Worm (Caenorhabditis elegans) whole organism, L4/young adult: ENCODE results near the gene fmil-1.

Experiments used
- W03F9.2 ChIP-seq: fragments of 150-350 bp; optimal IDR thresholded peaks from 2 replicates; lab custom pipeline; 2014; ENCODE audit warnings: missing biosample characterization, missing genetic modification characterization
- dao-5 ChIP-seq: sonication (generic microtip); optimal IDR thresholded peaks from 2 replicates; lab custom pipeline; 2016; ENCODE audit warnings: missing genotype, missing genetic modification characterization, moderate library complexity, missing compliant biosample characterization
- him-1 ChIP-seq: sonication (generic microtip); optimal IDR thresholded peaks from 2 replicates; lab custom pipeline; 2016; ENCODE audit warnings: missing genotype, missing genetic modification reagents, missing genetic modification characterization, missing compliant biosample characterization

The fmil-1 gene

DNA sequence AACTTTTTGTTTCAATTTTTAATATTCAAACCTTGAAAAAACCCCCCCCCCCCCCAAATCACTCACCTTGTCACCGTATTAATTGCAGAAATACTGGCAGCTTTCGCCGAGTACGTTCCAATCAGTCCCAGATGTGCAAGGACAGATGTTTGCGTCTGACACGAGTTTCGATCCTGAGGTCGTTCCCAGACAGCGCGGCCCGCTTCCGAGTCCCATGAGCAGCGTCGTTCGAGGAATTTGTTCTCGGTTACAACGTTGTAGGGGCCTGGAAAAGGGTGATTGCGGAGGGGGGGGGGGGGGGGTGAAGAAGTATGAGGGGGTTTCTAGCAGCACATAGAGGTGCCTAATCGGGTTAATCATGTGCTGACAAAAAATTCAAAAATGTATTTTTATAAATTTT is 5.6 kb downstream of the fmil-1 start:
- TF ChIP-seq dao-5 (no peak), W03F9.2 (tag; lab: Kevin White, UChicago) (no peak), him-1 (tag; lab: Kevin White, UChicago) (no peak)

DNA sequence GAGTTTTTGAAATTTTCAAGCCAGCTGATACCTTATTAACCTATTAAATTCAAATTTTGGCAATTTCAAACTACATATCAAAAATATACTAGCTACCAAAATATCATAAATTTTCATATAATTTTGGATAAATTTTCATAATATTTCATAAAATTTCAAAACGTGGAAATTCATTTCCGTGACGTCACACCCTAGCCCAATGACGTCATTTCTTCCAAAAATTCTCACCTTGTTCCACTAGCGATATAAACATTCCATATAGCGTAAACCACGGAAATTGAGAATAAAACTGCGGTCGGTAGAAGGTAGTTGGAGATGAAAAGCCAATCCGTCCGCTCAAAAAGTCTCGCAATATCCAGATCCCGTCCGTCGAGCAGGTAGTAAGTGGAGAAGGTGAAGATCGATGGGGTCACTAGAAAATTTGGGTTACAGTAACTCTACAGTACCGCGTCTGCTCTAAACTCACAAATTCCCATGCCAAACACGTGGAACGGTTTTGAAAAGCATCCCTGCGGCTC is 7.3 kb downstream of the fmil-1 start:
- TF ChIP-seq W03F9.2 (tag; lab: Kevin White, UChicago) (no peak), him-1 (tag; lab: Kevin White, UChicago) (no peak), dao-5 (no peak)

DNA sequence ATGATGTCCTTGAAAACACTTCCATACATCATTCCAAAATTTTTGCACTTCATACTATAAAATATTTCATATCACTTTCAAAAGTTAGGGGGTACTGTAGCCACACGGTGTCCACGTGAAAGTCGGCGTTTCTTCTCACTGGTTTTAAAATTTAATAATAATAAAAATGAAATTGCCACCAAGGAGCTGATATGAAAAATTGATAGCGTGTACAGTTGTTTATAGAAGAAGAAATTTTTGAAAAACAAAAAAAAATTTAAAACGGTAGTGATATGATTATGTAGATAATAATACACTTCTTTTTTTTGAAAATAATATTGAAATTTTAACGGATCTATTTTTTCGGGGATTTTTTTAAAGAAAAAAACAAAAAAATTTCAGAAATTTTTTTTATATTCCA is 8.6 kb downstream of the fmil-1 start:
- TF ChIP-seq him-1 (tag; lab: Kevin White, UChicago) (no peak), dao-5 (no peak), W03F9.2 (tag; lab: Kevin White, UChicago) (no peak)

DNA sequence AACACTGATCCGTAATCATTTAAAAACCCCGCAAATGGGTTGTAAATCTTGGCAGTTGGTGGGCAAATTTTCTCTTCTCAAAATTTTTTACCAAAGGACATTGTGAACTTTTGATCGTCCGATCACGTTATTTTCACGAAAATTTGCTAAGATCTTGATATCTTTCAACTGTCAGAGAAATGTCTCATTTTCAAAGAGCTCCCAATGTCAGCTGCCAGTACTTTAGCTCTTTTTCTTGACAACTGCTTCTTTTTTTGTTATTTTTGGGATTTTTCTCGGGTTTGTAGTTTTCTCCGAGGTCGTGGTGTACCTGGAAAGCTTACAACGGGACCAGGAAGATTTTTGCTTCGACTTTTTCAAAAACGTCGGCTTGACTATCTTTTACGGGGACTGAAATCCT is 12.6 kb downstream of the fmil-1 start:
- no peak for TF ChIP-seq dao-5

DNA sequence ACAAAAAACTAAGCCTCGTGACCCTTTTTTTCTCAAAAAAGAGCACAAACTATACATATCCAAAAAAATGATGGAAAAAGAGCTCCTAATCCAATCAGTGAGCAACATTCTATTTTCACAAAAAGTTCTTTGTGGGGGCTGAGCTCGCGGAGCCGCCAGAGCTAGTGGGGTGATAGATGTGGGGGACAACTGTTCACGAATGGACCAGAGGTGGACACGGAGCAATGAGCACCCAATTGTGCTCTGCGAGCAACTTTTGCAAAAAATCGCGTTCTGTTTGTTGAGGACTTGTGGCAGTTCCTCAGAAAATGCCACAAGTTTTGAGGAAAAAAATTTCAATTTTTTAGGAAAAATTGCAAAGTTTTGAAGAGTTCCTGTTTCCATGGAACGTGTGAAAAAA is 13.7 kb downstream of the fmil-1 start:
- TF ChIP-seq him-1 (tag; lab: Kevin White, UChicago) (no peak), W03F9.2 (tag; lab: Kevin White, UChicago) (no peak), dao-5 (no peak)

DNA sequence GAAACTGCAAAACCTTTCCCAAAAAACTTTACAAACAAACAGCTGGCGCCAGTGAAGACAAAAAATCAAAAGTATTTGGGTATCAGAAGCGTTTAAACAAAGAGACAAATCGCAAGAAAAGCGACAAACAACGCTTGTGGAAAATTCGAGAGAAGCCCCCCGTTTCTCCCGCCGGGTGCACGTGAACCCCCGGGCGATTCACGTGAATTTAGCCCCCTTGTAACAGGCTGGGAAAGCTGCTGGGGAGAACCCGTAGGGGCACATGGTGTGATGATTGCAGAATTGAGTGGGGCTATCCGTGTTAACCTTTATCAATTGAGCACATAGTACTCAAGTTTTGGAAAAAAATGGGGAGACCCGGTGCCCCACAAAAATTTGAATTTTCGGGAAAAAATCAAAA is 14.3 kb downstream of the fmil-1 start:
- TF ChIP-seq him-1 (tag; lab: Kevin White, UChicago) (no peak), dao-5 (no peak), W03F9.2 (tag; lab: Kevin White, UChicago) (no peak)

DNA sequence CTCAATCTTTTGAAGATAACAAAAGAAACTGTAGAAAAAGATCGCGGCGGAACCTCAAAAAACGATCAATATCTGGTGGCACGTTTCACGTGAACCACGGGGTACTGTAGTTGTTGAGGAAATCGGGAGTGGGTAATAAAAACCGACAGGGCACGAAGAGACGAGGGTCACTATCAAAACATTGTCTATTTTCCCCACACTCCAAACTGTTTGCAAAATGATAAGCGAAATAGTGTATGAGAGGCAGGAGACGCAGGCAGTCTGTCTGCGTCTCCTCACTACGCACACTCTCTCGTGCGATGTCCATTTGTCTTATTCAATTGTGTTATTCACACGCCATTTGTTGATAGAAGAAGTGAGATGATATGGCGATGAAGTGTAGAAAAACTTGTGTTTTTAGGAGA is 15.1 kb downstream of the fmil-1 start:
- no peak for TF ChIP-seq dao-5
- TF ChIP-seq him-1 (tag; lab: Kevin White, UChicago): no peak
- TF ChIP-seq W03F9.2 (tag; lab: Kevin White, UChicago): no peak

DNA sequence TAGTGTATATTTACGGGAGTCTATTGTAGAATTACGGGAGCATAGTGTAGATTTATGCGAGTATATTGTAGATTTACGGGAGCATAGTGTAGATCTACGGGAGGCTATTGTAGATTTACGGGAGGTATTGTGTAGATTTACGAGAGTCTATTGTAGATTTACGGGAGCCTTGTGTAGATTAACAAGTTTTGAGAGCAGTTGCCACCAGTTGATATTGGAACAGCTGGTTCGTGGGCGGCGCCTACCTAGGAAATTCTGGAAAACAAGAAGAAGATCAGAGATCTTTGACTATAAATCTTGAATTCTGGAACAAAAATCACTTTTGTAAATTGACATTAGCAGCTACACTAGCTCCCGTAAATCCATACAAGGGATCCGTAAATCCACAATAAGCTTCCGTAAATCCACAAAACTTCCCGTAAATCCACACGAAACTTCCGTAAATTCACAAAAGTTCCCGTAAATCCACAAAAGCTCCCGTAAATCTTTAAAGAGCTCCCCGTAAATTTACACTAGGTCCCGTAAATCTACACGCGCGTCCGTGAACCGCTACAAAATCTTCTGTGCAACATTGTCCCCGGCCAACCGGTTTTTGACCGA is 15.6 kb downstream of the fmil-1 start:
- TF ChIP-seq W03F9.2 (tag; lab: Kevin White, UChicago): no peak
- no peak for TF ChIP-seq him-1 (tag; lab: Kevin White, UChicago)
- no peak for TF ChIP-seq dao-5

DNA sequence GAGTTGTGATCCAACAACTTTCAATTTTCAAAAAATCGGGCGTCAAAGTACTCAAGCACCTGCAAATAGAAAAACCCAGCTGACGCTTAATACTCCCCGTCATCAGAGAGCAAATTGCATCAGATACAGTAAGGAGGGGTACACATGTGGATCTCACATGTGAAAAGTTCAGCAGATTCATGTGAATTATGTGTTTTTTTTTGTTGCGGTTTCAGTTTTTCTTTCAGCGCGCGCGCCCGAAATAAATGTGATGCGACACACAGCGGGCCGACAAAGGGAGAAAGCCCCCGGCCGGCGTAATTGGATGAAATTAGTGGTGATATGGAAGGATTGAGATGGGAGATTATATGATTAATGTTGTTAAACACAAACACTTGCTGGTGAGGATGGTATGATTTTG is 16.3 kb downstream of the fmil-1 start:
- TF ChIP-seq dao-5 (no peak), W03F9.2 (tag; lab: Kevin White, UChicago) (no peak), him-1 (tag; lab: Kevin White, UChicago) (no peak)

DNA sequence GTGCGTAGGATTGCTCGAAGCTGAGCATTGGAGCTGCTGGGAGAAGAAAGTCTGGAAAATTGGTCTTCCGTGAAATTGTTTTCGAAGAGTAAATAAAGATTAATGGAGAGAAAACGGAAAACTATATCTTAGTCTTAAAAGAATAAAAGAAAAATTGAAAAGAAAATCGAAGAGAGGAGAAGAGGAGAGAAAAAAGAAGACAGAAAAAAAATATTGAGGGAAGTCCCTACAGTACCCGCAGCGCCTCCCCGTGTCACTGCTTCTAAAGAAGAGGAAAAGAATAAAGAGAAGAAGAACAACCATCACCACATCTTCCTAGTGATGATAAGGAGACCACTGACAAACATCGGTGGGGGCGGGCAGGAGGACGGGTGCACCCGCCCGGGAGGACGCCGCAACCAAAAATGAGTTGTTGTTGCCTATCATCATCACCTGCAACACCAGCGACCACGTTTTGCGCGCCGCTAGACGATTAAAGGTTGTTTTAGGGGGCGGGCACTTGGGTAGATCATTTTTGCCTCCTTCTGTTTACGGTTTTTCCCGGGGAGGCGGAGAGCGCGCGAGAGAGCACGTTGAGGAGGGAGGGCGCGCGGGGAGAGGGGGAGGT is 19.8 kb downstream of the fmil-1 start, which contains the start of gene CC8.2:
TSS of gene CC8.2 (minus strand) at position 51 of the 607 bp plus-strand sequence.
- TF ChIP-seq dao-5: no peak
- no peak for TF ChIP-seq W03F9.2 (tag; lab: Kevin White, UChicago)
- no peak for TF ChIP-seq him-1 (tag; lab: Kevin White, UChicago)

DNA sequence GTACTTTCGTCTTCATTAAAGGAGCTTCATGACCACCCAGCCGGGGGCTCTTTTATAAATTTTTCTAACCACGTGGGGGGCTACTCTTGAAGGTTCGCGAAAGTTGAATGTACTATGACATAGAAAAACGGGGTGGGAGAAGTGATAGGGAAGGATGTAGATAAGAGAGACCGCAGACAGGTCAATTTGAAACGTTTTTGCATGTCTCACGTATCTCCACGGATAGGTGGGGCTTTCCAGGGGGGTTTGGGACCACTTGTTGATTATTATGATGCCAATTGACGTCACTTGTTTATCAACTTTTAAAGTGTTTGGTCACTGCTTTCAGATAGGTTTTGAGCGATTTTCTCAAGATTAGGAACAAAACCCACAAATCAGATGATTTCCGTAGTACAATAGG is 21.0 kb downstream of the fmil-1 start:
- TF ChIP-seq W03F9.2 (tag; lab: Kevin White, UChicago): no peak
- no peak for TF ChIP-seq dao-5
- no peak for TF ChIP-seq him-1 (tag; lab: Kevin White, UChicago)

DNA sequence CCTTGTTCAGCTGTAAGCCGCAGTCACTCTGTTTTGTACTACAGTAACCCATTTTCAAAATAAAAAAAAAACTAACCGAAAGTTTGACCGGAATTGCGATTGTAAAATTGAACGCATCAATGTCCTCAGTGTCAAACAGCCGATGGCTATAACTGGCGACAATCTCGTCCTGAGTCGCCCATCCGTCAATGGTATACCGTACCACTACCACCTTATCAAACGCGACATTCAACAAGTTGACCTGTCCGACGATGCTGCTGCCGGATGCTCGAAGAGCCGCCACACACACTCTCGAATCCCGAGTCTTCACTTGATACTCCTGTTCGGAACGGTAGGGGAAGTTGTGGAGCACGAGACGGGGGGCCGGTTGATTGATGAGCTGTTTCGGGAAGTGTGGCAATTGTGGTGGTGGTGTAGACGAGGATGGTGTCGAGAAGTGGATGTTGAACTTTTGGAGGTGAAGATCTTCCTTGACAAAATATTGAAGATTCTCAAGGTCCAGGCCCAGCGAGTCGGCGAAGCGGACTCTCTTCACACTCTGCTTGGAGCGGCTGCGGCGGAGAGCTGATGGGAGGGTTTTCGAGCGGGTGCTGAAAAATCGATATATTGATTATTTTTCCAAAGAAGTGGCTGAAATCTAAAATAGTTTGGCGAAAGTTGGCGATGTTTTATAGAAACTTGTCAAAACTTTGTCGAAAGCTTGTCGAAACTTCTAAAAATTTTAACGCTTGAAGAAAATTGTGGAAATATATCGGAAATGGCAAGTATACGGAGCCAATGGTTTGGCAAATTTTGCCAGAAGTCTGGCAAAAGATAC is 22.0 kb downstream of the fmil-1 start:
- TF ChIP-seq dao-5: no peak
- no peak for TF ChIP-seq W03F9.2 (tag; lab: Kevin White, UChicago)
- no peak for TF ChIP-seq him-1 (tag; lab: Kevin White, UChicago)

DNA sequence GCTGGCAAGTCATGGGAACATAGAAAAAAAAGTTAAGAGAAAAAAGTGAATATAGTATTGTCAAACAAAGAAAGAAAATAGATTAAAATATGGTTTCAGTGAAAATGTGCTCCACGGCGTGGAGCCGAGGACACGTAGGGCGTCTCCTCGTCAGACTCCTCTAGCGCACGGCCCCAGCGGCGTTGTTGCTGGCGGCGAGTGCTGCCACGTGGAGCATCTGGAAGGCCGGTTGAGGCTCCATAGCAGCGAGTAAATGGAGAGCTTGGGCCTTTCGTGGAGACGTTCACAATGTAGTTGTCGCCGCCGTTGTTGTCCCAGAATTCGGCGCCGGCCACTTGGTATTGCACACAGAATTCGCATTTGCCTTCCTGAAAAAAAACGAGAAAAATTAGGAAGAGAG is 23.0 kb downstream of the fmil-1 start:
- TF ChIP-seq W03F9.2 (tag; lab: Kevin White, UChicago) (no peak), him-1 (tag; lab: Kevin White, UChicago) (no peak), dao-5 (no peak)

DNA sequence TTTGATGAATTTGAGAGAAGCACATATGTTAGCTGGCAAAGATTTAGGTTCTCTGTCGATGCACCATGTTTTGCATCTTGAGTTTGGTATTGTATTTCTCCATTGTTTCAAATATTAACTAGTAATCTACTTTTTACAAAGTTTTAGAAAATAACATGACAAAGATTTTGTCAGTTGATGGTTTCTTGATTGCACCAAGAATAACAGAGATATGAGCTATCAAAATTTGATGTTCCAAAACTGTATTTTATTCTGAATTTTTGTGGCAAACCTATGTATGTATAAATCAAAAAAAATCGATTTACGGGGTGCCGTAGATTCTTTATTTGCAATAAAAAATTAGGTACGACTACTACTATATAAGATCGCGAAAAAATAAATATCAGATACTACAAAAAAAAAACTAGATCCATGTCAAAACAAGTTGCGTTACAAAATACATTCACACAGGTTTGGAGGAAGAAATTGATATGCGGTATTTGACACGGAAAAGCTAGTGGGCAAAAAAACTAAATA is 23.6 kb downstream of the fmil-1 start:
- TF ChIP-seq W03F9.2 (tag; lab: Kevin White, UChicago) (no peak), dao-5 (no peak), him-1 (tag; lab: Kevin White, UChicago) (no peak)
